Worm (Caenorhabditis elegans) whole organism, early embryonic: ENCODE data around the gene rpl-33.

Experiments used
- B0310.2 ChIP-seq: sonication (generic microtip); optimal IDR thresholded peaks from 2 replicates; lab custom pipeline; 2016; ENCODE audit warnings: mild to moderate bottlenecking, missing genetic modification characterization, missing compliant biosample characterization
- F13C5.2 ChIP-seq: sonication (generic microtip); optimal IDR thresholded peaks from 2 replicates; lab custom pipeline; 2017; ENCODE audit warnings: mild to moderate bottlenecking, missing genetic modification characterization, inconsistent platforms, missing compliant biosample characterization
- aly-1 ChIP-seq: sonication (generic microtip); optimal IDR thresholded peaks from 2 replicates; lab custom pipeline; 2016; ENCODE audit warnings: missing genetic modification characterization, missing compliant biosample characterization
- ama-1 ChIP-seq: fragments of 150-350 bp; optimal IDR thresholded peaks from 2 replicates; lab custom pipeline; 2014
- ceh-13 ChIP-seq: fragments of 200-800 bp; sonication (Bioruptor generic); optimal IDR thresholded peaks from 2 replicates; lab custom pipeline; 2018; ENCODE audit warnings: mild to moderate bottlenecking, missing genetic modification characterization, missing compliant biosample characterization
- ceh-36 ChIP-seq: sonication (generic microtip); optimal IDR thresholded peaks from 2 replicates; lab custom pipeline; 2016; ENCODE audit warnings: missing genetic modification characterization, inconsistent platforms, missing compliant biosample characterization
- ets-7 ChIP-seq: sonication (generic microtip); optimal IDR thresholded peaks from 2 replicates; lab custom pipeline; 2016; ENCODE audit warnings: missing genotype, missing genetic modification characterization, missing compliant biosample characterization
- flt-1 ChIP-seq: fragments of 200-800 bp; sonication (Bioruptor generic); IDR thresholded peaks from 2 replicates; pipeline ENCODE4 v1.3.6; 2022; ENCODE audit warnings: missing genetic modification characterization, missing compliant biosample characterization
- hmbx-1 ChIP-seq: sonication (generic microtip); optimal IDR thresholded peaks from 2 replicates; lab custom pipeline; 2016; ENCODE audit warnings: mild to moderate bottlenecking, missing genetic modification characterization, missing compliant biosample characterization
- hmg-4 ChIP-seq: fragments of 200-800 bp; sonication (Bioruptor generic); optimal IDR thresholded peaks from 2 replicates; lab custom pipeline; 2018; ENCODE audit warnings: mild to moderate bottlenecking, missing genetic modification characterization, missing compliant biosample characterization
- hnd-1 ChIP-seq: sonication (generic microtip); optimal IDR thresholded peaks from 2 replicates; lab custom pipeline; 2016; ENCODE audit warnings: missing genetic modification characterization, missing compliant biosample characterization
- pes-1 ChIP-seq: fragments of 200-800 bp; sonication (Bioruptor generic); IDR thresholded peaks from 2 replicates; pipeline ENCODE4 v1.3.6; 2022; ENCODE audit warnings: missing genetic modification reagents, missing genetic modification characterization, missing compliant biosample characterization
- scrt-1 ChIP-seq: fragments of 200-800 bp; sonication (Bioruptor generic); IDR thresholded peaks from 2 replicates; pipeline ENCODE4 v1.3.6; 2022; ENCODE audit warnings: missing genetic modification characterization, missing compliant biosample characterization
- sea-1 ChIP-seq: fragments of 200-800 bp; sonication (Bioruptor generic); conservative IDR thresholded peaks from 2 replicates; pipeline ENCODE4 v1.3.6; 2022; ENCODE audit warnings: missing genetic modification characterization, missing compliant biosample characterization
- tbx-11 ChIP-seq: fragments of 200-800 bp; sonication (Bioruptor generic); IDR thresholded peaks from 2 replicates; pipeline ENCODE4 v1.3.6; 2022; ENCODE audit warnings: missing genetic modification characterization, missing compliant biosample characterization
- tbx-37 ChIP-seq: fragments of 200-800 bp; sonication (Bioruptor generic); conservative IDR thresholded peaks from 2 replicates; pipeline ENCODE4 v1.3.6; 2022; ENCODE audit warnings: missing genetic modification reagents, missing genetic modification characterization, missing compliant biosample characterization
- tra-4 ChIP-seq: sonication (generic microtip); optimal IDR thresholded peaks from 2 replicates; lab custom pipeline; 2017; ENCODE audit warnings: missing genetic modification characterization, missing compliant biosample characterization

The rpl-33 gene

DNA sequence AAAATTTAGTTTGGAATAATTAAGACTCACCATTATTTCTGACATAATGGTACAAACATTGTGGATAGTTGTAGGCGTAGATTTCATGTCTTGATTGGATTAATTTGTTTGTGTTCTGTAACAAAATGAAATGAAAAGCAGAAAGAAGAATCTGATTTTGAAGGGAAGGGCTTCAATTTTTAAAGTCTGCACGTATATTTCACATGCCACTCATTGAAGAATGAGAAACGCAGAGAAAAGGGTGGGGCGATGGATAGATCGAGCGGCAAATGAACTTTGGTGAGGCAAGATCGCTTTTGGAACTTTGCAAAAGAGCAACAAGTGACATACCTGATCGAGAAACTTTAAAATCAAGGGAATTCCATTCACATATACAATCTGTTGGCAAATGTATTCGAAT is 3.1 kb upstream of the rpl-33 start:
- TF ChIP-seq hmg-4 (GFP tag; lab: Kevin White, UChicago) (no peak), pes-1 (GFP tag; lab: Robert Waterston, UW) (no peak), flt-1 (GFP tag; lab: Robert Waterston, UW) (no peak), tbx-11 (no peak)

DNA sequence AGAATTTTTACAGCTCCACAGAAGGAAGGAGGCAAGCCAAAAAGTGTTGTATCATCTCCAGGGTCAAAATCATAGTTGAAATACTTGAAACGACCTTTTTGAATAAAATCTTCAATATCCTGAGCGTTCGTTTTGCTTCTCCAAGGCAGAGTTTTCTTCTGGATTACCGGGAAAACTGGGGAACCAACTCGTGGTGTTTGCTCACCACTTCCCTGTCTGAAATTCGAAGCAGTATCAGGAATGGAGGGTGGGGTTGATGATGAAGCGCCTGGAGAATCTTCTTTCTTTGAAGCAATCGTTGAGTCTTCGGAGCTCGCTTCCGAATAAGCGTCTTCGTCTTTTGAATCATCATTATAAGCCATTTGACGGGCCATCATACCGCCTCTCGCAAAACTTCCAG is 2.3 kb upstream of the rpl-33 start:
- TF ChIP-seq tbx-37 (no peak), B0310.2 (tag; lab: Kevin White, UChicago) (no peak)

DNA sequence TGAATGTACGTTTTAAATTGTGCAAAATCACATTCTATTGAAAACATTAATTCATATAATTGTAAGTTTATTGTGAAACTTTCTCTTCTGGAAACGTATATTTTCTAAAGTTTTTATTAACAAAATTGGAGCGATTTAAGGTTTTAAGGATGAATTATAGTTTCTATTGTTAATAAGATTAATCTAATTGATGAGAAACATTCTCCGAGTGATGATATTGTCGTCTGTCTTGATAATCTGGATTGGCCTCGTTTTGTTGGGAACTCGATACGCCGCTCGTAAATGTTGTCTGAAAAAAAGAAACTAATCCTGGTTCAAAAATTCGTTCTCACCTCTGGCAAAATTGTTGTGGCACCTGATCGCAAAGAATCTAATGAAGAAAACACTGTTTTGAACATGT is 950 bp downstream of the rpl-33 start:
- no peak for TF ChIP-seq pes-1 (GFP tag; lab: Robert Waterston, UW)
- TF ChIP-seq hmbx-1 (tag; lab: Kevin White, UChicago) = no peak
- no peak for TF ChIP-seq hmg-4 (GFP tag; lab: Kevin White, UChicago)
- TF ChIP-seq B0310.2 (tag; lab: Kevin White, UChicago) = no peak
- no peak for TF ChIP-seq tbx-37
- no peak for TF ChIP-seq sea-1 (GFP tag; lab: Robert Waterston, UW)
- TF ChIP-seq F13C5.2 (tag; lab: Kevin White, UChicago) = no peak
- no peak for TF ChIP-seq ama-1 (lab: Kevin White, UChicago)
- no peak for TF ChIP-seq ceh-13
- no peak for TF ChIP-seq flt-1 (GFP tag; lab: Robert Waterston, UW)
- no peak for TF ChIP-seq aly-1
- TF ChIP-seq ets-7 = no peak
- TF ChIP-seq ceh-36 (tag; lab: Kevin White, UChicago) = no peak
- no peak for TF ChIP-seq tra-4 (tag; lab: Kevin White, UChicago)
- no peak for TF ChIP-seq tbx-11

DNA sequence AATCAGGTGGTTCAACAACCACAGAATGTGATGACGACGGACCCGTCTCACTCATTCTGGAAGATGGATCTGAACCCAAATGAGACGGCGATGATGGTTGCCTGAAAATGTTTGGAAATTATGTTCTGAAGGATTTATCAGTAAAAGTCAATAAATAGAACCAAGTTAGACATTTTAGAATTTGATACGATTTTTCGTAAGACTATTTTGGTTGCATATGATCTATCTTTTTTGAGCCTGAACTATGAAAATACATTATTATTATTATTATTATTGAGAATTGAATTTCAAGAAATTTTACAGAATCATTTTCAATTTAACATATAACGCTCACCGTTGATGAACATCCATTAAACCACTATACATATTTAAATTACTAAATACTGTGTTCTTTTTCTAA is 4.6 kb downstream of the rpl-33 start, which contains the start of gene F10E7.9:
Gene F10E7.9, minus strand, starts transcription at position 101 of the 400 bp plus-strand sequence.
- no peak for TF ChIP-seq hmg-4 (GFP tag; lab: Kevin White, UChicago)
- no peak for TF ChIP-seq tra-4 (tag; lab: Kevin White, UChicago)
- no peak for TF ChIP-seq flt-1 (GFP tag; lab: Robert Waterston, UW)
- no peak for TF ChIP-seq aly-1
- no peak for TF ChIP-seq pes-1 (GFP tag; lab: Robert Waterston, UW)
- TF ChIP-seq B0310.2 (tag; lab: Kevin White, UChicago) = no peak
- no peak for TF ChIP-seq ceh-36 (tag; lab: Kevin White, UChicago)
- no peak for TF ChIP-seq ets-7
- TF ChIP-seq sea-1 (GFP tag; lab: Robert Waterston, UW) = no peak
- TF ChIP-seq tbx-11 = no peak
- TF ChIP-seq hmbx-1 (tag; lab: Kevin White, UChicago) = no peak
- no peak for TF ChIP-seq scrt-1 (GFP tag; lab: Robert Waterston, UW)
- TF ChIP-seq hnd-1 (tag; lab: Kevin White, UChicago) = no peak
- no peak for TF ChIP-seq ceh-13
- TF ChIP-seq tbx-37 = no peak
- no peak for TF ChIP-seq ama-1 (lab: Kevin White, UChicago)
- no peak for TF ChIP-seq F13C5.2 (tag; lab: Kevin White, UChicago)

DNA sequence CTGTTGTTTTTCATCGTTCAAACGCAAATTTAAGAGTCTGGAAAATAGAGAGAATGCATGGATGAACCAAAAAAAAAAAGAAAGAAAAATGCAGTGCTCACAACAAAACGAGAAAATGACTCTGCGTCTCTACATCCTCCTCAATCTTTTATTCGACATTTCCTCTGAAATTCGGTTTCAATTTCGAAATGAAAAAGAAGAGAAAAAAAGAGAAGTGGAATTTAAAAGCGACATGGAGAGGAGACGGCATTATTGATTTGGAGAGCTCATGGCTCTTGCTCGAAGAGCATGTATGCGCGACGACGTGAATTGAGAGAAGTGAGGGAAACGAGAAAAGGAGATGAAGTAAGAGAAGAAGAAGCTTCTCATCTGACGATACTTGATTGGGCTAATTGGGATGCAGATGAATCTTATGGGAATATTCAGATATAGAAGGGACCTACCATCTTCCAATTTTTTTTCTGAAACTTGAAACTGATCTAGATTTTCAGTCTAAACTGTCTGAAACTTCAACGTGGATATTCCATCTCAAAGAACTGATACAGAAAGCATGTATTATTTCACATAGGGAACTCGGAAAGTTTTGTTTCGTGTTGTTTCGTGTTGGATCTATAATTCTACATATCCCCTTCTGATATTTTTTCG is 5.8 kb downstream of the rpl-33 start:
- TF ChIP-seq flt-1 (GFP tag; lab: Robert Waterston, UW) (no peak), hmbx-1 (tag; lab: Kevin White, UChicago) (no peak), B0310.2 (tag; lab: Kevin White, UChicago) (no peak), tbx-37 (no peak), F13C5.2 (tag; lab: Kevin White, UChicago) (no peak), ceh-36 (tag; lab: Kevin White, UChicago) (no peak), pes-1 (GFP tag; lab: Robert Waterston, UW) (no peak), sea-1 (GFP tag; lab: Robert Waterston, UW) (no peak), hnd-1 (tag; lab: Kevin White, UChicago) (no peak), ets-7 (no peak), scrt-1 (GFP tag; lab: Robert Waterston, UW) (no peak), hmg-4 (GFP tag; lab: Kevin White, UChicago) (no peak), ama-1 (lab: Kevin White, UChicago) (no peak)

DNA sequence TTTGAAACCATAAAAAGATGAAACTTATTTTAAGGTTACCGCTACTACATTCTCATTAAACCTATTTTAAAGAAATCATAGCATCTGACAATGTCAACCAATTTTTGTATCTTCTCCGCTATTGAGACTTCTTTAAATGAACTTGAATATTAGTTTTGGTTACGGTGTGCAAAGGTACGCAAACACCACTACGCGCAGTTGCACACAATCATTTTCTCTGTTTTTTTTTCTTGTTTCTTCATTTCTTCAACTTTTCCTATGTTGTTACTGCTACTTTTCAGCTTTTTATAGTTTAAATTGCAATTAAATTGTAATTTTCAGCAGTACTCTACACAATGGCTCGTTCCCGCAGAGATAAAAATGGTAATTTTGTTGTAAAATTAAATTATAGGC is 6.3 kb downstream of the rpl-33 start, which contains the start of gene F10E7.5:
Gene F10E7.5, plus strand, starts transcription at position 322 of the 393 bp plus-strand sequence.
- no peak for TF ChIP-seq ama-1 (lab: Kevin White, UChicago)
- peak; percentile 68 for TF ChIP-seq F13C5.2 (tag; lab: Kevin White, UChicago)

DNA sequence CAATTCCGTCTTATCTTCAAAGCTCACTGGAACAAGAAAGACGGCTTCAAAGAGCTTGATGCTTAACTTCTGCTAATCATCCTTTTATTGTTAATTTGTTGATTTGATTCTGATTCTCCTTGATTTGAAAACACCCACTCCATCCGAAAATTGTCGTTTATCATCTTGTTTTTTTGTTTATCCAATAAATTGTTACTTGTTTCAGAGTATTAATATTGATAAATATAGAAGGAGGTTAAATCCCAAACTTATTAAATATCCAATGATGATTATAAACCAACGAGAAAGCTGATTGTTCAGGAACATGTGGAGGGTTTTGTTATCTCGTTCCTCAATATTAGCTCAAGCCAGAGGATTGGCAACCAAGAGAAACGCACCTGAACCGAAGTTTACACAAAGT is 7.4 kb downstream of the rpl-33 start, which contains the start of gene F10E7.6:
Gene F10E7.6, plus strand, starts transcription at position 301 of the 400 bp plus-strand sequence.
- no peak for TF ChIP-seq ceh-36 (tag; lab: Kevin White, UChicago)
- TF ChIP-seq hnd-1 (tag; lab: Kevin White, UChicago) = no peak

DNA sequence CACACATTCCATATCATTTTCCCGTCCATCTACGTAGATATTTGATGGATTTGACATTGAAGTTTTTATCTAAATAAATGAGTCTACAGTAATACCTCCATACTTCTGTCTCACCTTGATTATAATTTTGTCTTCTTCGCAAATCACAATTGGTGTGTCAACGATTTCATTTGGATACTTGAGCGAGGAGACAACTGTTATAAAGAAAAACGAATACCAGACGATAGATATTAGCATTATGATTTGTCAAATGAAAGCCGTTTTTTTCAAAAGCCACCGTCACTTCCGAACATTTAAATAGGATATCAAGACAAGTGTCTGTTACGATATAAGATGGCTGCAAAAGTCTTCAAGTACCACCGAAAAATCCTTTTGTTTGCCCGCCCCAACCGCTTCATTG is 10.3 kb downstream of the rpl-33 start, which contains the start of gene cutl-5:
Gene cutl-5, minus strand, starts transcription at position 269 of the 400 bp plus-strand sequence.
- no peak for TF ChIP-seq tbx-11
- no peak for TF ChIP-seq hnd-1 (tag; lab: Kevin White, UChicago)
- no peak for TF ChIP-seq pes-1 (GFP tag; lab: Robert Waterston, UW)
- no peak for TF ChIP-seq F13C5.2 (tag; lab: Kevin White, UChicago)
- TF ChIP-seq B0310.2 (tag; lab: Kevin White, UChicago) = no peak
- no peak for TF ChIP-seq ceh-13
- TF ChIP-seq aly-1 = no peak
- no peak for TF ChIP-seq hmg-4 (GFP tag; lab: Kevin White, UChicago)
- no peak for TF ChIP-seq scrt-1 (GFP tag; lab: Robert Waterston, UW)
- no peak for TF ChIP-seq tbx-37
- no peak for TF ChIP-seq flt-1 (GFP tag; lab: Robert Waterston, UW)
- TF ChIP-seq ama-1 (lab: Kevin White, UChicago) = no peak
- no peak for TF ChIP-seq ceh-36 (tag; lab: Kevin White, UChicago)
- no peak for TF ChIP-seq tra-4 (tag; lab: Kevin White, UChicago)
- TF ChIP-seq hmbx-1 (tag; lab: Kevin White, UChicago) = no peak
- no peak for TF ChIP-seq ets-7
